Worm (Caenorhabditis elegans) whole organism, L1 larva: ENCODE measurements around the gene sdz-19.

Experiments
- C04F5.9 ChIP-seq: sonication (generic microtip); optimal IDR thresholded peaks from 2 replicates; lab custom pipeline; 2016; ENCODE audit warnings: missing genetic modification characterization, missing compliant biosample characterization
- C16A3.4 ChIP-seq: fragments of 150-350 bp; optimal IDR thresholded peaks from 2 replicates; lab custom pipeline; 2014; ENCODE audit warnings: missing biosample characterization, missing genetic modification characterization
- C34B4.2 ChIP-seq: sonication (generic microtip); optimal IDR thresholded peaks from 2 replicates; lab custom pipeline; 2017; ENCODE audit warnings: mild to moderate bottlenecking, missing genetic modification characterization, missing compliant biosample characterization
- F16B12.6 ChIP-seq: fragments of 150-350 bp; optimal IDR thresholded peaks from 2 replicates; lab custom pipeline; 2014; ENCODE audit warnings: missing biosample characterization, missing genetic modification characterization
- ceh-8 ChIP-seq: fragments of 200-800 bp; sonication (Bioruptor generic); optimal IDR thresholded peaks from 2 replicates; lab custom pipeline; 2018; ENCODE audit warnings: mild to moderate bottlenecking, missing genetic modification characterization, moderate library complexity, missing compliant biosample characterization
- ceh-88 ChIP-seq: fragments of 200-800 bp; sonication (Bioruptor generic); IDR thresholded peaks from 2 replicates; pipeline ENCODE4 v1.3.6; 2022; ENCODE audit warnings: missing genetic modification characterization, missing compliant biosample characterization
- dpl-1 ChIP-seq, 3 experiments: fragments of 150-350 bp in 2 of 3; sonication (generic microtip) in 1 of 3; optimal IDR thresholded peaks; 2 replicates each; lab custom pipeline; 2014 to 2017; ENCODE audit warnings: missing biosample characterization in 3 of 3, missing genetic modification characterization in 3 of 3, missing genetic modification reagents in 3 of 3
- dsc-1 ChIP-seq: sonication (generic microtip); optimal IDR thresholded peaks from 2 replicates; lab custom pipeline; 2016; ENCODE audit warnings: mild to moderate bottlenecking, missing genetic modification characterization, missing compliant biosample characterization
- efl-1 ChIP-seq, 4 experiments: fragments of 150-350 bp; optimal IDR thresholded peaks in 3 of 4; peaks in 1 of 4; 1 replicate in 1 of 4; 2 replicates in 3 of 4; lab custom pipeline; 2014; ENCODE audit warnings: missing biosample characterization in 2 of 4, missing genetic modification characterization in 2 of 4, missing genetic modification reagents in 2 of 4
- egl-27 ChIP-seq, 2 experiments: fragments of 150-350 bp in 1 of 2; sonication (generic microtip); optimal IDR thresholded peaks; 3 replicates each; lab custom pipeline; 2017 to 2018; ENCODE audit warnings: missing biosample characterization in 2 of 2, missing genetic modification characterization in 2 of 2, missing genetic modification reagents in 2 of 2
- ets-5 ChIP-seq: fragments of 200-800 bp; sonication (Bioruptor generic); IDR thresholded peaks from 2 replicates; pipeline ENCODE4 v1.3.6; 2022; ENCODE audit warnings: missing genetic modification characterization, missing compliant biosample characterization
- fkh-10 ChIP-seq: sonication (generic microtip); optimal IDR thresholded peaks from 2 replicates; lab custom pipeline; 2017; ENCODE audit warnings: missing biosample characterization, missing genetic modification reagents, missing genetic modification characterization
- fkh-8 ChIP-seq: sonication (generic microtip); optimal IDR thresholded peaks from 2 replicates; lab custom pipeline; 2016; ENCODE audit warnings: mild to moderate bottlenecking, missing genetic modification characterization, missing compliant biosample characterization
- fos-1 ChIP-seq: fragments of 150-350 bp; optimal IDR thresholded peaks from 2 replicates; lab custom pipeline; 2014; ENCODE audit warnings: missing biosample characterization, missing genetic modification characterization
- hpl-2 ChIP-seq: fragments of 150-350 bp; optimal IDR thresholded peaks from 2 replicates; lab custom pipeline; 2014; ENCODE audit warnings: missing biosample characterization, missing genetic modification reagents, missing genetic modification characterization
- isw-1 ChIP-seq: fragments of 200-800 bp; sonication (Bioruptor generic); IDR thresholded peaks from 2 replicates; pipeline ENCODE4 v1.3.6; 2022; ENCODE audit warnings: missing genetic modification characterization, missing compliant biosample characterization
- jun-1 ChIP-seq: fragments of 150-350 bp; optimal IDR thresholded peaks from 2 replicates; lab custom pipeline; 2014; ENCODE audit warnings: missing biosample characterization, missing genetic modification reagents, missing genetic modification characterization
- lin-13 ChIP-seq: fragments of 150-350 bp; optimal IDR thresholded peaks from 2 replicates; lab custom pipeline; 2014; ENCODE audit warnings: missing biosample characterization, missing genetic modification reagents, missing genetic modification characterization
- lin-14 ChIP-seq: fragments of 200-800 bp; sonication (Bioruptor generic); optimal IDR thresholded peaks from 2 replicates; lab custom pipeline; 2018; ENCODE audit warnings: mild to moderate bottlenecking, missing genetic modification characterization, moderate library complexity, missing compliant biosample characterization
- lin-15B ChIP-seq: fragments of 150-350 bp; sonication (generic microtip); optimal IDR thresholded peaks from 3 replicates; lab custom pipeline; 2014; ENCODE audit warnings: missing biosample characterization, missing genetic modification characterization
- lin-39 ChIP-seq: fragments of 150-350 bp; optimal IDR thresholded peaks from 2 replicates; lab custom pipeline; 2014; ENCODE audit warnings: missing biosample characterization, missing genetic modification reagents, missing genetic modification characterization
- lsy-2 ChIP-seq, 2 experiments: fragments of 150-350 bp; optimal IDR thresholded peaks; 2 replicates each; lab custom pipeline; 2014; ENCODE audit warnings: missing biosample characterization in 2 of 2, missing genetic modification characterization in 2 of 2
- nhr-47 ChIP-seq: sonication (generic microtip); optimal IDR thresholded peaks from 2 replicates; lab custom pipeline; 2016; ENCODE audit warnings: mild to moderate bottlenecking, missing genetic modification characterization, moderate library complexity, missing compliant biosample characterization
- nhr-71 ChIP-seq: sonication (generic microtip); optimal IDR thresholded peaks from 2 replicates; lab custom pipeline; 2016; ENCODE audit warnings: mild to moderate bottlenecking, missing genetic modification characterization, moderate library complexity, missing compliant biosample characterization
- nhr-76 ChIP-seq: sonication (generic microtip); optimal IDR thresholded peaks from 2 replicates; lab custom pipeline; 2017; ENCODE audit warnings: missing biosample characterization, missing genetic modification characterization
- nhr-77 ChIP-seq: fragments of 150-350 bp; optimal IDR thresholded peaks from 2 replicates; lab custom pipeline; 2014; ENCODE audit warnings: missing biosample characterization, missing genetic modification characterization
- pax-3 ChIP-seq: fragments of 200-800 bp; sonication (Bioruptor generic); optimal IDR thresholded peaks from 2 replicates; lab custom pipeline; 2018; ENCODE audit warnings: mild to moderate bottlenecking, missing genetic modification characterization, moderate library complexity, missing compliant biosample characterization
- rnt-1 ChIP-seq: sonication (generic microtip); optimal IDR thresholded peaks from 2 replicates; lab custom pipeline; 2016; ENCODE audit warnings: mild to moderate bottlenecking, missing genetic modification characterization, moderate library complexity, missing compliant biosample characterization
- snpc-4 ChIP-seq: fragments of 150-350 bp; optimal IDR thresholded peaks from 2 replicates; lab custom pipeline; 2014; ENCODE audit warnings: missing biosample characterization, missing genetic modification characterization
- snu-23 ChIP-seq: sonication (generic microtip); optimal IDR thresholded peaks from 2 replicates; lab custom pipeline; 2016; ENCODE audit warnings: missing genetic modification characterization, missing compliant biosample characterization
- unc-30 ChIP-seq: sonication (generic microtip); optimal IDR thresholded peaks from 2 replicates; lab custom pipeline; 2017; ENCODE audit warnings: missing biosample characterization, missing genetic modification characterization
- unc-98 ChIP-seq: fragments of 200-800 bp; sonication (Bioruptor generic); IDR thresholded peaks from 2 replicates; pipeline ENCODE4 v1.3.6; 2022; ENCODE audit warnings: missing genetic modification characterization, missing compliant biosample characterization
- vab-15 ChIP-seq: sonication (generic microtip); optimal IDR thresholded peaks from 2 replicates; lab custom pipeline; 2017; ENCODE audit warnings: missing genotype, mild to moderate bottlenecking, missing genetic modification characterization, missing compliant biosample characterization
- zip-4 ChIP-seq: fragments of 200-800 bp; sonication (Bioruptor generic); optimal IDR thresholded peaks from 2 replicates; lab custom pipeline; 2018; ENCODE audit warnings: mild to moderate bottlenecking, missing genetic modification characterization, moderate library complexity, missing compliant biosample characterization
- ztf-11 ChIP-seq, 2 experiments: sonication (generic microtip); optimal IDR thresholded peaks; 2 replicates each; lab custom pipeline; 2016 to 2017; ENCODE audit warnings: missing genetic modification characterization in 2 of 2, missing biosample characterization in 1 of 2, missing compliant biosample characterization in 1 of 2
- ztf-4 ChIP-seq: fragments of 150-350 bp; optimal IDR thresholded peaks from 2 replicates; lab custom pipeline; 2014; ENCODE audit warnings: missing biosample characterization, missing genetic modification characterization

Gene sdz-19

DNA sequence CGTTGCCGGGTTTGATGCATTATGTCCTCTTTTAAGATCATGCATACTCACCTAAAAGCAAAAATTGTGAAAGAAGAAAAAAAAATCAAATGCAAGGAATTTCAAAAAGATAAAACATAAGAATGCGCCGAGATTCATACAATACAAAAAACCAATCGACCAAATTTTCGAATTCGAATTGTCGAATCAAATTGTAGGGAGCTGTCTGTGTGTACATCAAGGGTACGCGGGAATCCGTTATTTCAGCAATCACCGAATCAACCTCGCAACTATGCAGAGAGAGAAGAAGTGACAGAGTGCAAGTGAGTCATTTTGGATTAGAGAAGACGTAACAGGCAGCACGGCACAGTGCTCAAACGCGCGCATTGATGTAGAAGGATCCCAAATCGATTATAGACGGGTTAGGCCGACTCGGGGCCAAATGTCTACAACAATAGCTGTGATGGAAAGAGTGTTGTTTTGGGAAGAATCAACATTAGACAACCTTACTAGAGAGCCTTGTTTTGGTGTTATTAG lies at the start of gene sdz-19:
sdz-19 (minus strand) TSS at position 51 of the 516 bp plus-strand sequence.
- TF ChIP-seq lin-13 (GFP tag; lab: Kevin White, UChicago) (no peak), pax-3 (tag; lab: Kevin White, UChicago) (no peak), lsy-2 (tag; optimal IDR thresholded peaks at IDR 0.05; lab: Kevin White, UChicago) (no peak), zip-4 (GFP tag; lab: Kevin White, UChicago) (no peak), ztf-4 (no peak), snu-23 (GFP tag; lab: Kevin White, UChicago) (no peak), egl-27 (tag; optimal IDR thresholded peaks at IDR 0.05; lab: Kevin White, UChicago) (no peak)
- TF ChIP-seq, all 84 proteins: peak for 0

DNA sequence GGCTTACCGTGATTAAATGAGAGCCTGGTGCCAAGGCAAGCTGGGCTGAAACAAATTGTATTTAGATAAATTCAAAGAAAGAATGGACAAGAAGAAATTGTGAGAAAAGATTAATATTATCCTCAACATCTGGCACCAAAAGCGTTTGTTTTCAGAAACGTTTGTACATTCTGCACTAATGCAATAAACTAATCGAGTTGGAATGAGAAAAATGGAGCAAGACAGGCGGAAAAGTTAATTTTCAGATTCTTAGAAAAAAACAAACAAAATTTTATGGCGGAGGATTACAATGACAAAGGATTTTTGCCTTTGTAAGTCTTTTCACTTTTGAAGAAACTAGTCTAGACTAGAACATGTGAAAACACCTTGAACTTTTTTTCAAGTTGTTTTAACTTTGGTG lies 48.5 kb upstream of the sdz-19 start, which contains the start of gene npr-4:
npr-4 (minus strand) TSS at position 52 of the 400 bp plus-strand sequence.
- TF ChIP-seq efl-1 (optimal IDR thresholded peaks at IDR 0.05; lab: Kevin White, UChicago), result no peak
- peak in 1 of 2 experiments; percentile 54 for TF ChIP-seq efl-1 (GFP tag; optimal IDR thresholded peaks at IDR 0.05 in 1 of 2; lab: Kevin White, UChicago)
- peak; percentile 25 for TF ChIP-seq nhr-71 (tag; lab: Kevin White, UChicago)
- TF ChIP-seq ceh-8 (GFP tag; lab: Kevin White, UChicago), result peak; percentile 65
- peak; percentile 20 for TF ChIP-seq fkh-8 (tag; lab: Kevin White, UChicago)
- no peak for TF ChIP-seq fos-1
- TF ChIP-seq ztf-11 (tag; optimal IDR thresholded peaks at IDR 0.05; lab: Kevin White, UChicago), result no peak
- peak; percentile 36 for TF ChIP-seq nhr-47
- peak; percentile 25 for TF ChIP-seq lin-14 (GFP tag; lab: Kevin White, UChicago)

DNA sequence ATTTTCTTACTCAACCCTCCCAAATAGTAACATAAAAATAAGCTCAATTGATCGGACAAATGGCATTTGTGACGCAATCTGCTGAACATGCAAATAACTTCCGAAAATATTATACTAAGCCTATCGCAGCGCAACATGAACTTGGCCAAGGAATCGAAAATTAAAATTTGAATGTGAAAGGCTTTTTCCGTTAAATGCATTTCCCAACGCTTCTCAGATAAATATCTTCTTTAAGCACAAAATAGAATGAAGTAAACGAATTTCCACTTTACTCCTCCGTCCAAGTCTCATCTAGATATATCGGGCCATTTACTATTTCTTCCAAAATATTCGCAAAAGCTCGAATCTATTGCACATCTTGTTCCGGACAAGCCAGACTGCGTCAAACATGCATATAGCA lies 45.9 kb upstream of the sdz-19 start:
- TF ChIP-seq nhr-76 (tag; lab: Kevin White, UChicago), result no peak
- no peak for TF ChIP-seq C34B4.2 (tag; lab: Kevin White, UChicago)
- no peak for TF ChIP-seq vab-15
- no peak for TF ChIP-seq ets-5 (GFP tag; lab: Robert Waterston, UW)
- TF ChIP-seq C04F5.9 (tag; lab: Kevin White, UChicago), result no peak
- no peak for TF ChIP-seq unc-98 (GFP tag; lab: Robert Waterston, UW)
- no peak for TF ChIP-seq unc-30 (tag; lab: Kevin White, UChicago)
- peak; percentile 82 for TF ChIP-seq fkh-10
- TF ChIP-seq lin-14 (GFP tag; lab: Kevin White, UChicago), result peak; percentile 30
- no peak for TF ChIP-seq isw-1 (GFP tag; lab: Robert Waterston, UW)

DNA sequence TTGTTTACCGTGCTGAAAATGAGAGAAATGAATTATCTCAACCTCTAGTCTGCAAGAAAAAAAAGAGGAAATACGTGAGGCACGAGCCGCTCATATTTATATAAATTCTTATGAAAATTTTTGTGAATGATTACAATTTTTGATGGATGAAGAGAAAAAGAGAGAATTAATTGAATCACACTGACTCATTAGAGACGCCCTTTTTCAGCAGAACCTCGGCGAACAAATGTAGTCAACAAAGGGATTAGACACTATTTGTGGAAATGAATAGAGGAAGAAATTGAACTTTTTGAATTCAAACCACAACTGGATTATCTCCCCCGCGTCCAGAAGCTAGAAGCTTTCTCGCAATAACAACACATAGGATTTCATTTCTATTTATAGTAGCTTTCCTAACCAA lies 43.7 kb upstream of the sdz-19 start:
- TF ChIP-seq lin-15B (no peak), lin-39 (tag; lab: Kevin White, UChicago) (no peak), ceh-88 (no peak), C16A3.4 (tag; lab: Kevin White, UChicago) (no peak), fkh-8 (tag; lab: Kevin White, UChicago) (peak; percentile 58), pax-3 (tag; lab: Kevin White, UChicago) (no peak), nhr-77 (no peak), snpc-4 (tag; lab: Kevin White, UChicago) (no peak), dpl-1 (GFP tag; optimal IDR thresholded peaks at IDR 0.05; lab: Kevin White, UChicago) (no peak), dsc-1 (tag; lab: Kevin White, UChicago) (peak; percentile 86), rnt-1 (tag; lab: Kevin White, UChicago) (no peak), hpl-2 (GFP tag; lab: Kevin White, UChicago) (no peak), F16B12.6 (no peak), lin-14 (GFP tag; lab: Kevin White, UChicago) (peak; percentile 34), egl-27 (tag; optimal IDR thresholded peaks at IDR 0.05; lab: Kevin White, UChicago) (no peak), nhr-47 (no peak), jun-1 (tag; lab: Kevin White, UChicago) (no peak), unc-30 (tag; lab: Kevin White, UChicago) (no peak), ztf-4 (no peak)
